ENCODE assay signal across 2 worm cellular contexts in genomic region chrIII:6116981-6117380, ce11.
TF ChIP-seq lines count a peak whose summit lies in the region.

No protein-coding gene starts in this region.

TF ChIP-seq in whole organism, L3 larva, 47 proteins besides CTCF, POLR2A, EP300 and RAD21 (continued from another document):
- TF ChIP-seq elt-2 (tag; optimal IDR thresholded peaks at IDR 0.05; lab: Kevin White, UChicago) (peak; percentile 97), ztf-4 (tag; optimal IDR thresholded peaks at IDR 0.05; lab: Kevin White, UChicago) (no peak), fkh-2 (tag; optimal IDR thresholded peaks at IDR 0.05; lab: Kevin White, UChicago) (no peak), fkh-10 (GFP tag; optimal IDR thresholded peaks at IDR 0.05; lab: Kevin White, UChicago) (no peak), lin-39 (tag; optimal IDR thresholded peaks at IDR 0.05; lab: Kevin White, UChicago) (no peak)

TF ChIP-seq in whole organism, L4 larva, 104 proteins besides CTCF, POLR2A, EP300 and RAD21 (continued from another document):
- TF ChIP-seq nhr-28 (tag; optimal IDR thresholded peaks at IDR 0.05; lab: Kevin White, UChicago), result peak; percentile 40
- TF ChIP-seq mdt-29 (GFP tag; IDR thresholded peaks at IDR 0.05; lab: Robert Waterston, UW), result no peak
- peak; percentile 7 for TF ChIP-seq T20F7.1 (GFP tag; optimal IDR thresholded peaks at IDR 0.05; lab: Kevin White, UChicago)
- TF ChIP-seq dmd-6 (GFP tag; IDR thresholded peaks at IDR 0.05; lab: Robert Waterston, UW), result peak; percentile 56
- TF ChIP-seq pqm-1 (tag; optimal IDR thresholded peaks at IDR 0.05; lab: Kevin White, UChicago), result peak; percentile 96
- peak; percentile 24 for TF ChIP-seq nhr-48 (tag; optimal IDR thresholded peaks at IDR 0.05; lab: Kevin White, UChicago)
- no peak for TF ChIP-seq ctbp-1 (GFP tag; IDR thresholded peaks at IDR 0.05; lab: Robert Waterston, UW)
- TF ChIP-seq hlh-11 (tag; optimal IDR thresholded peaks at IDR 0.05; lab: Kevin White, UChicago), result peak; percentile 10
- no peak for TF ChIP-seq R02D3.7 (tag; optimal IDR thresholded peaks at IDR 0.05; lab: Kevin White, UChicago)
- TF ChIP-seq Y75B8A.6 (GFP tag; IDR thresholded peaks at IDR 0.05; lab: Robert Waterston, UW), result no peak
- TF ChIP-seq nhr-41 (GFP tag; IDR thresholded peaks at IDR 0.05; lab: Robert Waterston, UW), result no peak
